Worm (Caenorhabditis elegans) whole organism, L4/young adult: ENCODE data around the gene Y32G9B.1.
"Not testable (repeated sequence)": the region's sequence is repeated elsewhere in the genome, so short reads cannot be mapped to it uniquely, and the experiment has no call there.

Source experiments
- W03F9.2 ChIP-seq: fragments of 150-350 bp; optimal IDR thresholded peaks from 2 replicates; lab custom pipeline; 2014; ENCODE audit warnings: missing biosample characterization, missing genetic modification characterization
- dao-5 ChIP-seq: sonication (generic microtip); optimal IDR thresholded peaks from 2 replicates; lab custom pipeline; 2016; ENCODE audit warnings: missing genotype, missing genetic modification characterization, moderate library complexity, missing compliant biosample characterization
- him-1 ChIP-seq: sonication (generic microtip); optimal IDR thresholded peaks from 2 replicates; lab custom pipeline; 2016; ENCODE audit warnings: missing genotype, missing genetic modification reagents, missing genetic modification characterization, missing compliant biosample characterization

DNA sequence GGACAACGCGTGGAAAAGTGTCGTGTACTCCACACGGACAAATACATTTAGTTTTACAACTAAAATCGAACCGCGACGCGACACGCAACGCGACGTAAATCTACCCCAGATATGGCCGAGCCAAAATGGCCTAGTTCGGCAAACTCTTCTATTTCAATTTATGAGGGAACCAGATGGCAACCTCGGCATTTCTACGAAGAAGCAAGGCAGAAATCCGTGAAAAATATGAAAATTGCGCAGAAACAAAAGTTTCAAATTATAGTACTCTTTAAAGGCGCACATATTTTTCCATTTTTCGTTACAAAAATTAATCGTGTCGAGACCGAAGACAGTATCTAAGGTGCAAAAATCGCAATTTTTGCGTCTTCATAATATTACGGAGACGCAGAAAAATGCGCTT, 15.1 kb downstream of the Y32G9B.1 start, which contains the start of gene Y46H3A.5:
- not testable (repeated sequence) for TF ChIP-seq W03F9.2 (tag; lab: Kevin White, UChicago); him-1; dao-5 (tag; lab: Kevin White, UChicago)
